Fruit fly (Drosophila melanogaster): ENCODE results near the gene mus304.

DNA sequence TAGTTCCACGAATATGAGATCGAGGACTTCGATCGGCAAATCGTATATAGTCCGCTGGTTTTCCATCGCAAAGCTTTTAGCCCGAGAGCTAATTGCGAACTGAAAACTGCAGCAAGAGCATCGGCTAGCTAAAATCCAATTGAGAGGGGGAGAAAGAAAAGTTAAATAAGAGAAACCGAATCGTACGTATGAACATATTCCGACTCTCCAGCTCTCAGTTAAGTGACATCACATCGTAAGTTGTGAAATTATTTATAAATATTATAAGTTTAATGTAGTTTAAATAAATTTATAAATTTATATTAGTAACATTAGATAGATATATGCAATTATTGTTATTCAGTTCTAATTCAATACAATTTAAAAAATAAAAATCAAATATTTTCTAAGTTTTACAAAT lies 39.6 kb upstream of the mus304 start, which contains the start of gene CG44006:
- TF ChIP-seq slp2 (GFP tag; optimal IDR thresholded peaks at IDR 0.05) (no peak), Mad (GFP tag; optimal IDR thresholded peaks at IDR 0.05) (no peak), Stat92E (GFP tag; optimal IDR thresholded peaks at IDR 0.05) (no peak), pzg (GFP tag; optimal IDR thresholded peaks at IDR 0.05) (no peak), CG2120 (GFP tag; optimal IDR thresholded peaks at IDR 0.05) (no peak), CG34376 (GFP tag; optimal IDR thresholded peaks at IDR 0.05) (no peak), bowl (GFP tag; IDR thresholded peaks at IDR 0.05) (no peak), ara (GFP tag; IDR thresholded peaks at IDR 0.05) (no peak), Hr51 (GFP tag; optimal IDR thresholded peaks at IDR 0.05) (no peak)
